Worm (Caenorhabditis elegans) whole organism, late embryonic: Measurements from ENCODE around the gene tag-273.

Experiments
- ceh-19 ChIP-seq: fragments of 200-800 bp; sonication (Bioruptor generic); optimal IDR thresholded peaks from 2 replicates; lab custom pipeline; 2018; ENCODE audit warnings: mild to moderate bottlenecking, missing genetic modification characterization, missing compliant biosample characterization
- ceh-31 ChIP-seq: sonication (generic microtip); optimal IDR thresholded peaks from 2 replicates; lab custom pipeline; 2016; ENCODE audit warnings: missing genetic modification characterization, missing compliant biosample characterization
- ceh-45 ChIP-seq: fragments of 200-800 bp; sonication (Bioruptor generic); IDR thresholded peaks from 2 replicates; pipeline ENCODE4 v1.3.6; 2022; ENCODE audit warnings: missing genetic modification reagents, missing genetic modification characterization, missing compliant biosample characterization
- hlh-6 ChIP-seq: sonication (generic microtip); optimal IDR thresholded peaks from 2 replicates; lab custom pipeline; 2016; ENCODE audit warnings: missing genotype, missing genetic modification characterization, missing compliant biosample characterization
- lim-6 ChIP-seq: sonication (generic microtip); optimal IDR thresholded peaks from 2 replicates; lab custom pipeline; 2016; ENCODE audit warnings: missing genetic modification characterization, missing compliant biosample characterization
- pha-4 ChIP-seq: fragments of 150-350 bp; optimal IDR thresholded peaks from 2 replicates; lab custom pipeline; 2018; ENCODE audit warnings: missing biosample characterization, missing genetic modification reagents, missing genetic modification characterization
- pros-1 ChIP-seq: fragments of 150-350 bp; optimal IDR thresholded peaks from 2 replicates; lab custom pipeline; 2014; ENCODE audit warnings: missing biosample characterization, missing genetic modification reagents, missing genetic modification characterization

DNA sequence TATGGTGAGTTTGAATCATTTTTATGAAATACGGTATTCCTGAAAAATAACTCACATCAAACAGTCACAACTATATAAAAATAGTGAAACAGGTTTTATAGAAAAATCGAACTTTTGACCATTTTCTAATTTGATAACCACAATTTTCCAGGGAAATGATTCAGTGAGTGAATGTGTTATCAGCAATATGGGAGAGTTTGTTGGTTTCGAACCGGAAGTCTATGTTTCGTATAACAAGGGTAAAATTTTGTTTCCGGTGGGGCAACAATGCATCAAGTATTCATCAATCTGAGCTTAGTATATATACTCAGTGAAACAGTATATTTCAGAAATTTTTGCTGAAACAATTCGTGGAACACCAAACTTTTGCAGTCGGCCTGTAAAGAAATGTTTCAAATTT lies 21.5 kb downstream of the tag-273 start:
- TF ChIP-seq ceh-19 (no peak), hlh-6 (no peak), lim-6 (tag; lab: Kevin White, UChicago) (no peak), pha-4 (tag; lab: Kevin White, UChicago) (no peak), ceh-45 (GFP tag; lab: Robert Waterston, UW) (no peak), pros-1 (no peak), ceh-31 (tag; lab: Kevin White, UChicago) (no peak)
